Worm (Caenorhabditis elegans): ENCODE measurements around the gene K12B6.4.

The K12B6.4 gene

ce11 chrV:6280067-6280466, 1.0 kb downstream of the K12B6.4 start:
- no peak for TF ChIP-seq snpc-4 (tag; optimal IDR thresholded peaks at IDR 0.05)
- TF ChIP-seq sma-9 (GFP tag; optimal IDR thresholded peaks at IDR 0.05): peak; percentile 27
- TF ChIP-seq sma-9 (tag; optimal IDR thresholded peaks at IDR 0.05): no peak

- no peak for TF ChIP-seq lsy-2 (tag; optimal IDR thresholded peaks at IDR 0.05)
- TF ChIP-seq Y55F3AM.14 (GFP tag; optimal IDR thresholded peaks at IDR 0.05): no peak
- peak; percentile 29 for TF ChIP-seq ztf-4 (tag; optimal IDR thresholded peaks at IDR 0.05)
- no peak for TF ChIP-seq zag-1 (tag; optimal IDR thresholded peaks at IDR 0.05)
- TF ChIP-seq egl-27 (tag; optimal IDR thresholded peaks at IDR 0.05): no peak
- no peak for TF ChIP-seq F13H6.1 (tag; optimal IDR thresholded peaks at IDR 0.05)
- TF ChIP-seq aly-2 (tag; optimal IDR thresholded peaks at IDR 0.05): no peak
- TF ChIP-seq unc-55 (GFP tag; optimal IDR thresholded peaks at IDR 0.05): no peak
- no peak for TF ChIP-seq skn-1 (tag; optimal IDR thresholded peaks at IDR 0.05)
- TF ChIP-seq nhr-10 (tag; optimal IDR thresholded peaks at IDR 0.05): no peak
- TF ChIP-seq fos-1 (tag; optimal IDR thresholded peaks at IDR 0.05): peak; percentile 14
- TF ChIP-seq nhr-237 (tag; optimal IDR thresholded peaks at IDR 0.05): no peak
- no peak for TF ChIP-seq ztf-11 (tag; optimal IDR thresholded peaks at IDR 0.05)
- TF ChIP-seq ama-1 (optimal IDR thresholded peaks at IDR 0.05): peak; percentile 29
- peak; percentile 13 for TF ChIP-seq lin-13 (GFP tag; optimal IDR thresholded peaks at IDR 0.05)
- TF ChIP-seq nhr-11 (tag; optimal IDR thresholded peaks at IDR 0.05): no peak
- TF ChIP-seq snpc-4 (tag; optimal IDR thresholded peaks at IDR 0.05): no peak
- TF ChIP-seq nhr-25 (tag; optimal IDR thresholded peaks at IDR 0.05): peak; percentile 43
- TF ChIP-seq mab-5 (tag; optimal IDR thresholded peaks at IDR 0.05): no peak
- TF ChIP-seq sma-3 (GFP tag; optimal IDR thresholded peaks at IDR 0.05): no peak
- no peak for TF ChIP-seq peb-1 (tag; optimal IDR thresholded peaks at IDR 0.05)
- TF ChIP-seq gmeb-1 (tag; optimal IDR thresholded peaks at IDR 0.05): peak; percentile 67
- TF ChIP-seq nhr-21 (tag; optimal IDR thresholded peaks at IDR 0.05): peak; percentile 12
- no peak for TF ChIP-seq unc-62 (GFP tag; optimal IDR thresholded peaks at IDR 0.05)
- TF ChIP-seq nhr-23 (tag; optimal IDR thresholded peaks at IDR 0.05): no peak
- TF ChIP-seq ZK546.5 (tag; optimal IDR thresholded peaks at IDR 0.05): no peak
- no peak for TF ChIP-seq unc-39 (tag; optimal IDR thresholded peaks at IDR 0.05)
- TF ChIP-seq R02D3.7 (tag; optimal IDR thresholded peaks at IDR 0.05): no peak
- no peak for TF ChIP-seq lin-39 (tag; optimal IDR thresholded peaks at IDR 0.05)
- TF ChIP-seq elt-3 (tag; optimal IDR thresholded peaks at IDR 0.05): no peak
- no peak for TF ChIP-seq dmd-4 (tag; optimal IDR thresholded peaks at IDR 0.05)
- TF ChIP-seq mbf-1 (tag; optimal IDR thresholded peaks at IDR 0.05): no peak
- no peak for TF ChIP-seq elt-1 (tag; optimal IDR thresholded peaks at IDR 0.05)
- no peak for TF ChIP-seq C34F6.9 (tag; optimal IDR thresholded peaks at IDR 0.05)
- no peak for TF ChIP-seq lin-11 (tag; optimal IDR thresholded peaks at IDR 0.05)
- no peak for TF ChIP-seq ceh-16 (tag; optimal IDR thresholded peaks at IDR 0.05)
- no peak for TF ChIP-seq nhr-12 (tag; optimal IDR thresholded peaks at IDR 0.05)
- no peak for TF ChIP-seq nhr-77 (tag; optimal IDR thresholded peaks at IDR 0.05)
- no peak for TF ChIP-seq mdl-1 (tag; optimal IDR thresholded peaks at IDR 0.05)
- peak; percentile 44 for TF ChIP-seq sma-9 (GFP tag; optimal IDR thresholded peaks at IDR 0.05)
- TF ChIP-seq sma-9 (tag; optimal IDR thresholded peaks at IDR 0.05): no peak
- peak; percentile 32 for TF ChIP-seq crh-2 (tag; optimal IDR thresholded peaks at IDR 0.05)
- no peak for TF ChIP-seq ztf-1 (GFP tag; conservative IDR thresholded peaks at IDR 0.05)
- TF ChIP-seq alr-1 (tag; optimal IDR thresholded peaks at IDR 0.05): no peak
- peak; percentile 62 for TF ChIP-seq blmp-1 (tag; optimal IDR thresholded peaks at IDR 0.05; ENCODE audit: insufficient read depth)
- no peak for TF ChIP-seq ceh-82 (tag; optimal IDR thresholded peaks at IDR 0.05)
- no peak for TF ChIP-seq nhr-129 (tag; optimal IDR thresholded peaks at IDR 0.05)
- TF ChIP-seq nhr-6 (tag; optimal IDR thresholded peaks at IDR 0.05): no peak
- TF ChIP-seq sem-4 (tag; optimal IDR thresholded peaks at IDR 0.05): no peak
These were observed 2.7 kb downstream of the K12B6.4 start, which contains the start of gene fil-2 for ce11 chrV:6278117-6279081. Gene fil-2 (plus strand): TSS chrV:6279031.
